Worm (Caenorhabditis elegans) whole organism, L3 larva: ENCODE data around the gene ttr-41.

ENCODE experiments used
- R02D3.7 ChIP-seq: fragments of 150-350 bp; optimal IDR thresholded peaks from 2 replicates; lab custom pipeline; 2014; ENCODE audit warnings: missing biosample characterization, missing genetic modification characterization
- ZK546.5 ChIP-seq: sonication (generic microtip); optimal IDR thresholded peaks from 2 replicates; lab custom pipeline; 2017; ENCODE audit warnings: missing biosample characterization, missing genetic modification characterization
- aly-2 ChIP-seq: fragments of 150-350 bp; optimal IDR thresholded peaks from 2 replicates; lab custom pipeline; 2014; ENCODE audit warnings: missing biosample characterization, missing genetic modification characterization
- ceh-28 ChIP-seq: fragments of 150-350 bp; optimal IDR thresholded peaks from 2 replicates; lab custom pipeline; 2014; ENCODE audit warnings: missing biosample characterization, missing genetic modification reagents, missing genetic modification characterization
- daf-12 ChIP-seq: fragments of 150-350 bp; optimal IDR thresholded peaks from 2 replicates; lab custom pipeline; 2014; ENCODE audit warnings: missing biosample characterization, missing genetic modification reagents, missing genetic modification characterization
- egl-5 ChIP-seq: fragments of 150-350 bp; optimal IDR thresholded peaks from 2 replicates; lab custom pipeline; 2017; ENCODE audit warnings: missing biosample characterization, missing genetic modification reagents, missing genetic modification characterization, inconsistent platforms
- elt-1 ChIP-seq: fragments of 150-350 bp; optimal IDR thresholded peaks from 2 replicates; lab custom pipeline; 2014; ENCODE audit warnings: missing biosample characterization, missing genetic modification characterization
- elt-2 ChIP-seq: sonication (generic microtip); optimal IDR thresholded peaks from 2 replicates; lab custom pipeline; 2016; ENCODE audit warnings: missing genetic modification reagents, mild to moderate bottlenecking, missing genetic modification characterization, missing compliant biosample characterization
- eor-1 ChIP-seq, 2 experiments: fragments of 150-350 bp; optimal IDR thresholded peaks; 2 replicates each; lab custom pipeline; 2014 to 2018; ENCODE audit warnings: missing biosample characterization in 2 of 2, missing genetic modification characterization in 2 of 2
- fkh-10 ChIP-seq: sonication (generic microtip); optimal IDR thresholded peaks from 2 replicates; lab custom pipeline; 2017; ENCODE audit warnings: missing biosample characterization, missing genetic modification reagents, missing genetic modification characterization
- hmg-11 ChIP-seq: sonication (generic microtip); optimal IDR thresholded peaks from 2 replicates; lab custom pipeline; 2016; ENCODE audit warnings: missing genetic modification characterization, missing compliant biosample characterization
- lin-15B ChIP-seq: fragments of 150-350 bp; optimal IDR thresholded peaks from 2 replicates; lab custom pipeline; 2014; ENCODE audit warnings: missing biosample characterization, missing genetic modification characterization
- lin-39 ChIP-seq: fragments of 150-350 bp; optimal IDR thresholded peaks from 2 replicates; lab custom pipeline; 2018; ENCODE audit warnings: missing biosample characterization, missing genetic modification reagents, missing genetic modification characterization
- lsy-12 ChIP-seq: sonication (generic microtip); optimal IDR thresholded peaks from 2 replicates; lab custom pipeline; 2016; ENCODE audit warnings: mild to moderate bottlenecking, missing genetic modification characterization, missing compliant biosample characterization
- mdl-1 ChIP-seq: fragments of 150-350 bp; optimal IDR thresholded peaks from 2 replicates; lab custom pipeline; 2014; ENCODE audit warnings: missing biosample characterization, missing genetic modification characterization
- mml-1 ChIP-seq: fragments of 150-350 bp; sonication (generic microtip); optimal IDR thresholded peaks from 3 replicates; lab custom pipeline; 2014; ENCODE audit warnings: missing biosample characterization, missing genetic modification characterization
- nfya-1 ChIP-seq: sonication (generic microtip); optimal IDR thresholded peaks from 2 replicates; lab custom pipeline; 2017; ENCODE audit warnings: missing genetic modification characterization, mild to moderate bottlenecking, missing compliant biosample characterization, antibody characterized with exemption, moderate library complexity; ENCODE audit not compliant: insufficient read depth
- nhr-11 ChIP-seq: fragments of 150-350 bp; optimal IDR thresholded peaks from 2 replicates; lab custom pipeline; 2014; ENCODE audit warnings: missing biosample characterization, missing genetic modification characterization
- nhr-12 ChIP-seq: fragments of 150-350 bp; optimal IDR thresholded peaks from 2 replicates; lab custom pipeline; 2014; ENCODE audit warnings: missing biosample characterization, missing genetic modification characterization
- nhr-23 ChIP-seq: fragments of 150-350 bp; optimal IDR thresholded peaks from 2 replicates; lab custom pipeline; 2014; ENCODE audit warnings: missing biosample characterization, missing genetic modification reagents, missing genetic modification characterization
- nhr-25 ChIP-seq: sonication (generic microtip); optimal IDR thresholded peaks from 2 replicates; lab custom pipeline; 2017; ENCODE audit warnings: missing biosample characterization, missing genetic modification characterization
- nhr-28 ChIP-seq: fragments of 150-350 bp; optimal IDR thresholded peaks from 2 replicates; lab custom pipeline; 2014; ENCODE audit warnings: missing biosample characterization, missing genetic modification characterization
- nhr-43 ChIP-seq: sonication (generic microtip); optimal IDR thresholded peaks from 2 replicates; lab custom pipeline; 2016; ENCODE audit warnings: mild to moderate bottlenecking, missing genetic modification characterization, missing compliant biosample characterization; ENCODE audit not compliant: poor library complexity, severe bottlenecking
- nhr-67 ChIP-seq: fragments of 150-350 bp; optimal IDR thresholded peaks from 2 replicates; lab custom pipeline; 2014; ENCODE audit warnings: missing biosample characterization, missing genetic modification characterization
- pha-4 ChIP-seq: fragments of 150-350 bp; optimal IDR thresholded peaks from 2 replicates; lab custom pipeline; 2014; ENCODE audit warnings: missing biosample characterization, missing genetic modification reagents, missing genetic modification characterization
- pqm-1 ChIP-seq: fragments of 150-350 bp; optimal IDR thresholded peaks from 2 replicates; lab custom pipeline; 2017; ENCODE audit warnings: missing biosample characterization, missing genetic modification characterization, inconsistent platforms
- sea-2 ChIP-seq: fragments of 150-350 bp; sonication (generic microtip); optimal IDR thresholded peaks from 4 replicates; lab custom pipeline; 2014; ENCODE audit warnings: missing biosample characterization, missing genetic modification reagents, missing genetic modification characterization
- skn-1 ChIP-seq: fragments of 150-350 bp; optimal IDR thresholded peaks from 2 replicates; lab custom pipeline; 2014; ENCODE audit warnings: missing biosample characterization, missing genetic modification characterization
- snpc-4 ChIP-seq: fragments of 150-350 bp; optimal IDR thresholded peaks from 2 replicates; lab custom pipeline; 2014; ENCODE audit warnings: missing biosample characterization, missing genetic modification characterization
- tbx-2 ChIP-seq: sonication (generic microtip); optimal IDR thresholded peaks from 2 replicates; lab custom pipeline; 2016; ENCODE audit warnings: mild to moderate bottlenecking, missing genetic modification characterization, missing compliant biosample characterization
- unc-39 ChIP-seq: sonication (generic microtip); optimal IDR thresholded peaks from 4 replicates; lab custom pipeline; 2017; ENCODE audit warnings: missing biosample characterization, missing genetic modification characterization
- zag-1 ChIP-seq: fragments of 150-350 bp; optimal IDR thresholded peaks from 2 replicates; lab custom pipeline; 2014; ENCODE audit warnings: missing biosample characterization, missing genetic modification characterization
- ztf-11 ChIP-seq: fragments of 150-350 bp; optimal IDR thresholded peaks from 2 replicates; lab custom pipeline; 2014; ENCODE audit warnings: missing biosample characterization, missing genetic modification characterization

ttr-41 gene

ce11 chrII:4701482-4702119 is 26.1 kb downstream of the ttr-41 start, which contains the start of gene unc-85:
Gene unc-85 (plus strand): TSS chrII:4702069.
- TF ChIP-seq R02D3.7 (tag; lab: Kevin White, UChicago): peak; percentile 62
- TF ChIP-seq pha-4 (tag; lab: Kevin White, UChicago): peak; percentile 51
- peak; percentile 24 for TF ChIP-seq lin-39 (tag; lab: Kevin White, UChicago)
- TF ChIP-seq elt-2 (tag; lab: Kevin White, UChicago): peak; percentile 67
- TF ChIP-seq nhr-25: peak; percentile 45
- peak; percentile 80 for TF ChIP-seq lin-15B (tag; lab: Kevin White, UChicago)
- peak; percentile 78 for TF ChIP-seq nfya-1
- TF ChIP-seq snpc-4 (tag; lab: Kevin White, UChicago): peak; percentile 33
- peak; percentile 46 for TF ChIP-seq nhr-43 (tag; lab: Kevin White, UChicago)
- peak; percentile 63 for TF ChIP-seq ceh-28
- TF ChIP-seq lsy-12: peak; percentile 94
- peak; percentile 48 for TF ChIP-seq hmg-11 (tag; lab: Kevin White, UChicago)
- peak; percentile 32 for TF ChIP-seq tbx-2 (tag; lab: Kevin White, UChicago)
- TF ChIP-seq nhr-23 (tag; lab: Kevin White, UChicago): peak; percentile 21
- TF ChIP-seq, all 47 proteins: peak for 14; not testable (repeated sequence) for 33

ce11 chrII:4698266-4698771 is 29.4 kb downstream of the ttr-41 start, which contains the start of the genes rpn-5 and scc-1:
Gene rpn-5 (minus strand): TSS chrII:4698427.
Gene scc-1 (plus strand): TSS chrII:4698721.
- TF ChIP-seq lsy-12: peak; percentile 69
- TF ChIP-seq nhr-67 (tag; lab: Kevin White, UChicago): no peak
- TF ChIP-seq tbx-2 (tag; lab: Kevin White, UChicago): no peak
- TF ChIP-seq elt-2 (tag; lab: Kevin White, UChicago): peak; percentile 41
- peak; percentile 22 for TF ChIP-seq pqm-1 (tag; lab: Kevin White, UChicago)
- TF ChIP-seq snpc-4 (tag; lab: Kevin White, UChicago): peak; percentile 49
- TF ChIP-seq egl-5: peak; percentile 24
- no peak for TF ChIP-seq eor-1 (tag; optimal IDR thresholded peaks at IDR 0.05; lab: Kevin White, UChicago)
- peak; percentile 68 for TF ChIP-seq lin-39 (tag; lab: Kevin White, UChicago)
- peak; percentile 87 for TF ChIP-seq lin-15B (tag; lab: Kevin White, UChicago)
- peak; percentile 78 for TF ChIP-seq nhr-25
- peak; percentile 87 for TF ChIP-seq nhr-23 (tag; lab: Kevin White, UChicago)
- TF ChIP-seq nhr-43 (tag; lab: Kevin White, UChicago): peak; percentile 72
- TF ChIP-seq fkh-10 (GFP tag; lab: Kevin White, UChicago): peak; percentile 2
- TF ChIP-seq pha-4 (tag; lab: Kevin White, UChicago): peak; percentile 87
- peak; percentile 11 for TF ChIP-seq ceh-28
- TF ChIP-seq R02D3.7 (tag; lab: Kevin White, UChicago): peak; percentile 43
- no peak for TF ChIP-seq unc-39 (tag; lab: Kevin White, UChicago)
- no peak for TF ChIP-seq mdl-1 (tag; lab: Kevin White, UChicago)
- no peak for TF ChIP-seq elt-1
- TF ChIP-seq nhr-28 (tag; lab: Kevin White, UChicago): no peak
- TF ChIP-seq nhr-12 (tag; lab: Kevin White, UChicago): no peak
- TF ChIP-seq nfya-1: peak; percentile 96
- TF ChIP-seq nhr-11 (tag; lab: Kevin White, UChicago): no peak
- peak; percentile 99 for TF ChIP-seq skn-1 (tag; lab: Kevin White, UChicago)
- TF ChIP-seq, all 47 proteins: peak for 16

ce11 chrII:4696055-4696454 is 31.6 kb downstream of the ttr-41 start:
- TF ChIP-seq nhr-25: no peak
- no peak for TF ChIP-seq pha-4 (tag; lab: Kevin White, UChicago)
- TF ChIP-seq aly-2 (tag; lab: Kevin White, UChicago): no peak
- peak; percentile 12 for TF ChIP-seq nhr-43 (tag; lab: Kevin White, UChicago)

- TF ChIP-seq ceh-28 (no peak), elt-2 (tag; lab: Kevin White, UChicago) (peak; percentile 58), nfya-1 (peak; percentile 31)
Measured at ce11 chrII:4693129-4693528, 34.5 kb downstream of the ttr-41 start, which contains the start of gene F10G7.5. Gene F10G7.5 (plus strand): TSS chrII:4693414.

ce11 chrII:4689477-4689876 is 38.2 kb downstream of the ttr-41 start, which contains the start of gene F10G7.12:
Gene F10G7.12 (plus strand): TSS chrII:4689777.
- TF ChIP-seq nhr-25 (no peak), sea-2 (no peak), ceh-28 (no peak), daf-12 (no peak), zag-1 (tag; lab: Kevin White, UChicago) (no peak), nhr-23 (tag; lab: Kevin White, UChicago) (no peak), nhr-11 (tag; lab: Kevin White, UChicago) (no peak), lin-39 (tag; lab: Kevin White, UChicago) (no peak), unc-39 (tag; lab: Kevin White, UChicago) (no peak), ZK546.5 (no peak), snpc-4 (tag; lab: Kevin White, UChicago) (no peak), fkh-10 (GFP tag; lab: Kevin White, UChicago) (no peak), ztf-11 (tag; lab: Kevin White, UChicago) (no peak), eor-1 (tag; optimal IDR thresholded peaks at IDR 0.05; lab: Kevin White, UChicago) (no peak), elt-1 (no peak), pqm-1 (tag; lab: Kevin White, UChicago) (no peak), mml-1 (tag; lab: Kevin White, UChicago) (no peak)
